Fruit fly (Drosophila melanogaster): ENCODE measurements around the gene CG5662.

DNA sequence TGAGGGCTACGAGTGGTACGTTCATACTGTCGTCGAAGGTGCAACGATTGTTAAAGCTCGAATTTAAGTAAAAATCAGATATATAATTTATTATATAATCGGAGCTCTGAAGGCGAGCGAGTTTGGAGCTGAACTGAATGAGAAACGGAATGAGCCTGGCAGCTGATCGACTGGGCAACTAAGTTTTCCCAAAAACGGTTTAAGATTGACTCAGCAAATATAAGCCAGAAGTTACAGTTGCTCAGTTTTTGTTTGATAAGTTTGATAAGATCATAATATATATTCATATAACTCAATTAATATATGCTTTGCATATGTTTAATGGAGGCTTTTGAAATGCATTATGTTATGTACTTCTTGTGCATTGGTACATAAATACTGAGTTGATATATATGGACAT lies 34.6 kb downstream of the CG5662 start, which contains the start of gene PPYR1:
- TF ChIP-seq tai (GFP tag; optimal IDR thresholded peaks at IDR 0.05) (no peak), Dif (GFP tag; optimal IDR thresholded peaks at IDR 0.05; ENCODE audit: partially characterized antibody) (no peak), dmrt93B (GFP tag; optimal IDR thresholded peaks at IDR 0.05) (no peak), h (GFP tag; optimal IDR thresholded peaks at IDR 0.05) (no peak), br (GFP tag; optimal IDR thresholded peaks at IDR 0.05) (no peak), Myc (optimal IDR thresholded peaks at IDR 0.05) (no peak), fru (GFP tag; optimal IDR thresholded peaks at IDR 0.05) (no peak), N (GFP tag; optimal IDR thresholded peaks at IDR 0.05) (no peak), Hr83 (GFP tag; optimal IDR thresholded peaks at IDR 0.05; ENCODE audit: poor library complexity, severe bottlenecking) (no peak), OdsH (GFP tag; optimal IDR thresholded peaks at IDR 0.05) (no peak), psq (GFP tag; optimal IDR thresholded peaks at IDR 0.05) (no peak), ey (GFP tag; optimal IDR thresholded peaks at IDR 0.05) (no peak), dl (GFP tag; optimal IDR thresholded peaks at IDR 0.05; ENCODE audit: insufficient read depth in 1 of 2, partially characterized antibody in 2 of 2) (no peak), brk (GFP tag; optimal IDR thresholded peaks at IDR 0.05) (no peak)
